Worm (Caenorhabditis elegans) whole organism, L3 larva: Measurements from ENCODE around the gene F20H11.4.

Source experiments
- ZK546.5 ChIP-seq: sonication (generic microtip); optimal IDR thresholded peaks from 2 replicates; lab custom pipeline; 2017; ENCODE audit warnings: missing biosample characterization, missing genetic modification characterization
- aly-2 ChIP-seq: fragments of 150-350 bp; optimal IDR thresholded peaks from 2 replicates; lab custom pipeline; 2014; ENCODE audit warnings: missing biosample characterization, missing genetic modification characterization
- ceh-82 ChIP-seq: fragments of 150-350 bp; optimal IDR thresholded peaks from 2 replicates; lab custom pipeline; 2014; ENCODE audit warnings: missing biosample characterization, missing genetic modification characterization
- egl-27 ChIP-seq: sonication (generic microtip); optimal IDR thresholded peaks from 4 replicates; lab custom pipeline; 2017; ENCODE audit warnings: missing biosample characterization, missing genetic modification reagents, missing genetic modification characterization
- egl-5 ChIP-seq: fragments of 150-350 bp; optimal IDR thresholded peaks from 2 replicates; lab custom pipeline; 2017; ENCODE audit warnings: missing biosample characterization, missing genetic modification reagents, missing genetic modification characterization, inconsistent platforms
- elt-3 ChIP-seq, 3 experiments: fragments of 150-350 bp in 1 of 3; sonication (generic microtip) in 2 of 3; optimal IDR thresholded peaks; 2 replicates in 2 of 3; 4 replicates in 1 of 3; lab custom pipeline; 2014 to 2017; ENCODE audit warnings: missing biosample characterization in 3 of 3, missing genetic modification characterization in 3 of 3
- fkh-10 ChIP-seq: sonication (generic microtip); optimal IDR thresholded peaks from 2 replicates; lab custom pipeline; 2017; ENCODE audit warnings: missing biosample characterization, missing genetic modification reagents, missing genetic modification characterization
- hmg-11 ChIP-seq: sonication (generic microtip); optimal IDR thresholded peaks from 2 replicates; lab custom pipeline; 2016; ENCODE audit warnings: missing genetic modification characterization, missing compliant biosample characterization
- lin-39 ChIP-seq: fragments of 150-350 bp; optimal IDR thresholded peaks from 2 replicates; lab custom pipeline; 2018; ENCODE audit warnings: missing biosample characterization, missing genetic modification reagents, missing genetic modification characterization
- lsy-12 ChIP-seq: sonication (generic microtip); optimal IDR thresholded peaks from 2 replicates; lab custom pipeline; 2016; ENCODE audit warnings: mild to moderate bottlenecking, missing genetic modification characterization, missing compliant biosample characterization
- mdl-1 ChIP-seq: fragments of 150-350 bp; optimal IDR thresholded peaks from 2 replicates; lab custom pipeline; 2014; ENCODE audit warnings: missing biosample characterization, missing genetic modification characterization
- nfya-1 ChIP-seq: sonication (generic microtip); optimal IDR thresholded peaks from 2 replicates; lab custom pipeline; 2017; ENCODE audit warnings: missing genetic modification characterization, mild to moderate bottlenecking, missing compliant biosample characterization, antibody characterized with exemption, moderate library complexity; ENCODE audit not compliant: insufficient read depth
- nhr-11 ChIP-seq: fragments of 150-350 bp; optimal IDR thresholded peaks from 2 replicates; lab custom pipeline; 2014; ENCODE audit warnings: missing biosample characterization, missing genetic modification characterization
- nhr-12 ChIP-seq: fragments of 150-350 bp; optimal IDR thresholded peaks from 2 replicates; lab custom pipeline; 2014; ENCODE audit warnings: missing biosample characterization, missing genetic modification characterization
- nhr-23 ChIP-seq: fragments of 150-350 bp; optimal IDR thresholded peaks from 2 replicates; lab custom pipeline; 2014; ENCODE audit warnings: missing biosample characterization, missing genetic modification reagents, missing genetic modification characterization
- nhr-237 ChIP-seq: fragments of 150-350 bp; optimal IDR thresholded peaks from 2 replicates; lab custom pipeline; 2014; ENCODE audit warnings: missing biosample characterization, missing genetic modification characterization
- nhr-25 ChIP-seq: sonication (generic microtip); optimal IDR thresholded peaks from 2 replicates; lab custom pipeline; 2017; ENCODE audit warnings: missing biosample characterization, missing genetic modification characterization
- nhr-28 ChIP-seq: fragments of 150-350 bp; optimal IDR thresholded peaks from 2 replicates; lab custom pipeline; 2014; ENCODE audit warnings: missing biosample characterization, missing genetic modification characterization
- nhr-43 ChIP-seq: sonication (generic microtip); optimal IDR thresholded peaks from 2 replicates; lab custom pipeline; 2016; ENCODE audit warnings: mild to moderate bottlenecking, missing genetic modification characterization, missing compliant biosample characterization; ENCODE audit not compliant: poor library complexity, severe bottlenecking
- nhr-77 ChIP-seq: fragments of 150-350 bp; optimal IDR thresholded peaks from 2 replicates; lab custom pipeline; 2014; ENCODE audit warnings: missing biosample characterization, missing genetic modification characterization
- pha-4 ChIP-seq: fragments of 150-350 bp; optimal IDR thresholded peaks from 2 replicates; lab custom pipeline; 2014; ENCODE audit warnings: missing biosample characterization, missing genetic modification reagents, missing genetic modification characterization
- pqm-1 ChIP-seq: fragments of 150-350 bp; optimal IDR thresholded peaks from 2 replicates; lab custom pipeline; 2017; ENCODE audit warnings: missing biosample characterization, missing genetic modification characterization, inconsistent platforms
- snpc-4 ChIP-seq: fragments of 150-350 bp; optimal IDR thresholded peaks from 2 replicates; lab custom pipeline; 2014; ENCODE audit warnings: missing biosample characterization, missing genetic modification characterization
- tbx-2 ChIP-seq: sonication (generic microtip); optimal IDR thresholded peaks from 2 replicates; lab custom pipeline; 2016; ENCODE audit warnings: mild to moderate bottlenecking, missing genetic modification characterization, missing compliant biosample characterization
- unc-62 ChIP-seq: fragments of 150-350 bp; sonication (generic microtip); optimal IDR thresholded peaks from 4 replicates; lab custom pipeline; 2014; ENCODE audit warnings: missing biosample characterization, missing genetic modification reagents, missing genetic modification characterization
- zag-1 ChIP-seq: fragments of 150-350 bp; optimal IDR thresholded peaks from 2 replicates; lab custom pipeline; 2014; ENCODE audit warnings: missing biosample characterization, missing genetic modification characterization

Gene F20H11.4

DNA sequence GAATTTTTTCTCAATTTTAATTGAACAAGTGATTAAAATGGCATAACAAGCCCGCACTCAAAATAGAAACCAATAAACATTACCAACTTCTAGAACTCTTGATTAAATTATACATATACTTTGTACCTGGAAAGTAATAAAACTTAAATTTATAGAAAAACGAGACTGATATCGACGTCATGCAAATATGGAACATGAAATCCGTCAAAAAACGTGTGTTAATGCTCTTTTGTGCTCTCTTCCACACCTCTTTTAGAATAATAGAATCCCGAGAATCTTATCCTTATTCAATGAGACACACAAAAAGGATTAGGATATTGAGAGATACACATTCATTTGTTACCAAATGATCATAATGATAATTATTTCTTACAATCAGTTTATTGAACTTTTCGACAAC lies 45.5 kb downstream of the F20H11.4 start:
- TF ChIP-seq nhr-28 (tag; lab: Kevin White, UChicago) = no peak
- TF ChIP-seq nhr-11 (tag; lab: Kevin White, UChicago) = no peak
- TF ChIP-seq nhr-25 = no peak
- no peak for TF ChIP-seq zag-1 (tag; lab: Kevin White, UChicago)
- no peak for TF ChIP-seq nhr-12
- TF ChIP-seq ceh-82 (tag; lab: Kevin White, UChicago) = no peak
- TF ChIP-seq nhr-77 (tag; lab: Kevin White, UChicago) = no peak
- TF ChIP-seq lsy-12 = no peak
- TF ChIP-seq nfya-1 (tag; lab: Kevin White, UChicago) = no peak
- TF ChIP-seq aly-2 (tag; lab: Kevin White, UChicago) = no peak

DNA sequence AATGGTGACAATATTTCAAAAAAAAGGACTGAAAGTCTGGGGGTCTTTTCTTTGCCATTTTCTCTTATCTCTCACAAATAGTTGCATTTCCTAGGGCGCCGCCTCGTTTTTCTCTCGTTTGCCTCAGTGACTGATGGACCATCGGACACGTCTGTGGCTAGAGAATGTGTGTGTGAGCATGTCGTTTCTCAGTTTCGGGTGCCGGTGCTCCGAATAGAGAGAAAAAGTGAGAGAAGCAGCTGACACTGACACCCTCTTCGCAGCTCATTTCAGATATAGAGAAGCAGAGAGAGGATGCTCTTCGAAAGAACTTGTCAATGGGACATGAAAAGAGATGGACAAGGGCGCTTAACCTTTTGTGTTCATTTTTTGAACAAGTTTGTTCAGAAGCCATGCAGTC lies 47.4 kb downstream of the F20H11.4 start:
- TF ChIP-seq lsy-12 = no peak
- TF ChIP-seq lin-39 (tag; lab: Kevin White, UChicago) = peak; percentile 64
- TF ChIP-seq elt-3 (tag; optimal IDR thresholded peaks at IDR 0.05; lab: Kevin White, UChicago) = no peak
- TF ChIP-seq tbx-2 = no peak
- no peak for TF ChIP-seq ZK546.5 (tag; lab: Kevin White, UChicago)
- no peak for TF ChIP-seq pha-4 (tag; lab: Kevin White, UChicago)
- no peak for TF ChIP-seq pqm-1 (tag; lab: Kevin White, UChicago)
- TF ChIP-seq hmg-11 (tag; lab: Kevin White, UChicago) = no peak
- TF ChIP-seq nhr-237 = no peak
- peak; percentile 55 for TF ChIP-seq nfya-1 (tag; lab: Kevin White, UChicago)
- TF ChIP-seq egl-5 = peak; percentile 0
- no peak for TF ChIP-seq mdl-1
- TF ChIP-seq nhr-43 = no peak
- TF ChIP-seq zag-1 (tag; lab: Kevin White, UChicago) = no peak
- peak; percentile 16 for TF ChIP-seq fkh-10
- no peak for TF ChIP-seq nhr-77 (tag; lab: Kevin White, UChicago)
- TF ChIP-seq ceh-82 (tag; lab: Kevin White, UChicago) = no peak
- TF ChIP-seq nhr-23 = no peak
- peak; percentile 32 for TF ChIP-seq snpc-4 (tag; lab: Kevin White, UChicago)
- TF ChIP-seq unc-62 (GFP tag; lab: Kevin White, UChicago) = no peak
- no peak for TF ChIP-seq nhr-28 (tag; lab: Kevin White, UChicago)
- TF ChIP-seq egl-27 = no peak
